Worm (Caenorhabditis elegans): ENCODE results near the gene srb-5.
A peak's percentile ranks its signal among the peaks of the same experiment; 100 is the strongest.

srb-5 gene

DNA sequence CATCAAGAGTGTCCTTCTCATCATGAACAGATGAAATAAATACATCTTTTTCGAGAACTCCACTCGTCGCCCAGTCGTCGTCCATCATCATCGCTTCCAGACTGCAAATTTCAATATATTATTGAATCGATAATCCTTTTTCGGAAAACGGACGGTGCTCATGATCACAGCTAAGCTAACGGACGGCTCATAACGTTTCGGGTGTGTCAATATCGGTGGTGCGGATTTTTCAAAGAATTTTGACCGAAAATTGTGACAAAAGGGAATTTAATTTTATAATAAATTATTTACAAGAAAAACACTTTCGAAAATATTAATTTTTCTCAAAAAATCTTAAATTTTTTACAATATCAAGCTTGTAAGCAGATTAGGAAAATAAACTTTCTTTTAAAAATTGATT, 24.3 kb upstream of the srb-5 start, which contains the start of gene crh-2:
Gene crh-2, minus strand, starts transcription at position 101 of the 400 bp plus-strand sequence.
- TF ChIP-seq egl-44 (GFP tag; IDR thresholded peaks at IDR 0.05) (no peak), ceh-58 (GFP tag; IDR thresholded peaks at IDR 0.05) (no peak), F52B5.7 (tag; optimal IDR thresholded peaks at IDR 0.05) (no peak), chd-7 (tag; optimal IDR thresholded peaks at IDR 0.05) (no peak), rcor-1 (GFP tag; IDR thresholded peaks at IDR 0.05) (no peak)

DNA sequence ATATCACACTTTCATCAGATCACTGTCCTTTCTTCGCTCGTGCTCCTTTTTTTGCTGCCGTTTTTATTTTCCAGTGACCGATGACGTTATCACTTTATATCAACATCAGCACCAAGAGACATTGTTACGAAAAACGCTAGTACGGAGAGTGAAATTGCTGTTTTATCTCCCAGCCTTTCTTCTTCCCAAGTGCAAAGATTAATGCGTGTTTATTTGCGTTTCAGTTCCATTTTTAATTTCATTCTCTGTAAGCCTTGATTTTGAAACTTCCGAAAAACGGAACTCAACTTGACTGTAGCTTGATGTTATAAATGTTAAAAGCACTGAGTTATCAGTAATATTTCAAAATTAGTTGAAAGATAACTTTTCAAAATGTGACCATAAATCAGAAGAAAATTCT, 23.7 kb upstream of the srb-5 start:
- TF ChIP-seq attf-6 (GFP tag; IDR thresholded peaks at IDR 0.05) (no peak), nhr-80 (tag; optimal IDR thresholded peaks at IDR 0.05) (peak; percentile 40), snpc-4 (GFP tag; optimal IDR thresholded peaks at IDR 0.05) (no peak), snpc-4 (tag; optimal IDR thresholded peaks at IDR 0.05) (no peak), B0035.1 (tag; optimal IDR thresholded peaks at IDR 0.05) (no peak), madf-8 (GFP tag; conservative IDR thresholded peaks at IDR 0.05) (no peak), atf-7 (tag; optimal IDR thresholded peaks at IDR 0.05) (no peak)

DNA sequence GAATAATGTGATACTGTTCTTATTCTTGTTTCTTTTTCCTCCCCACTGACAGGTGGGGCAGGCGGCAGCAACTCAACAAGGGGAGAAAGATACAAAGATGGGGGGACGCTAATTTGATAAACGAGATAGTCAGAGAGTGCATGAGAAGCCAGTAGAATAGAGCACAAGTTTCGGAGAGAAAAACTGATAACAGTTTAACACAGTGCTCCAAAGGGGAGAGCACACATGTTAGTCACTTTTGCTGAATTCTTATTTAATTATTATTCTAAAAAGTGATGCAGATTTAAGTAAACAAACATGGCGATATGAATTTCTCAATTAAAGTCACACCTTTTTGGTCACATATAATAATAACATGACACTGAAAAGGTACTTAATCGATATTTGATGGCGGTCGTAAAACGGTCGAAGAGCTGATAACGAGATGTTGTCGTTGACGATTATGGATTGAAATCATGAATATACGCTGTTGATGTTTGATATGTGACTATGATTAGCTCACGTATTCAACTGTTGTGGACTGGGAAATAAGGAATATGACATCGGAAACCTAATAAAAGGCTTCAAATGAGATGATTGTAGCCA, 22.9 kb upstream of the srb-5 start:
- TF ChIP-seq mcd-1 (GFP tag; IDR thresholded peaks at IDR 0.05) (0 out of 2 replicates have a peak, but pooled peaks have one; percentile 5), hmg-20 (GFP tag; IDR thresholded peaks at IDR 0.05) (no peak), nhr-120 (GFP tag; IDR thresholded peaks at IDR 0.05) (no peak), dox-1 (GFP tag; IDR thresholded peaks at IDR 0.05) (no peak), F39B2.1 (GFP tag; IDR thresholded peaks at IDR 0.05) (no peak), him-1 (tag; optimal IDR thresholded peaks at IDR 0.05) (no peak), lir-1 (GFP tag; conservative IDR thresholded peaks at IDR 0.05) (no peak), mel-28 (tag; optimal IDR thresholded peaks at IDR 0.05; ENCODE audit: borderline replicate concordance) (no peak), efl-1 (GFP tag; optimal IDR thresholded peaks at IDR 0.05) (no peak), ceh-79 (tag; optimal IDR thresholded peaks at IDR 0.05) (no peak), F57C9.4 (tag; optimal IDR thresholded peaks at IDR 0.05) (no peak), gei-17 (GFP tag; optimal IDR thresholded peaks at IDR 0.05) (no peak), zim-3 (tag; optimal IDR thresholded peaks at IDR 0.05) (no peak), F49E8.2 (tag; optimal IDR thresholded peaks at IDR 0.05; ENCODE audit: insufficient read depth) (no peak), snpc-4 (GFP tag; optimal IDR thresholded peaks at IDR 0.05) (no peak), snpc-4 (tag; optimal IDR thresholded peaks at IDR 0.05) (no peak), ceh-100 (GFP tag; IDR thresholded peaks at IDR 0.05) (no peak), nfya-2 (GFP tag; IDR thresholded peaks at IDR 0.05) (no peak), ccch-3 (GFP tag; optimal IDR thresholded peaks at IDR 0.05) (no peak), ztf-22 (GFP tag; optimal IDR thresholded peaks at IDR 0.05) (peak; percentile 44), sdz-38 (tag; optimal IDR thresholded peaks at IDR 0.05) (no peak), B0336.3 (GFP tag; IDR thresholded peaks at IDR 0.05) (peak; percentile 30; the same call in 1 of the 2 replicates), T07F8.4 (tag; optimal IDR thresholded peaks at IDR 0.05) (no peak), nhr-80 (tag; optimal IDR thresholded peaks at IDR 0.05) (peak; percentile 90), nhr-179 (tag; optimal IDR thresholded peaks at IDR 0.05) (no peak), dpl-1 (GFP tag; optimal IDR thresholded peaks at IDR 0.05) (no peak), unc-62 (GFP tag; optimal IDR thresholded peaks at IDR 0.05) (peak; percentile 30), ztf-25 (GFP tag; IDR thresholded peaks at IDR 0.05) (no peak), snpc-1.3 (tag; optimal IDR thresholded peaks at IDR 0.05; ENCODE audit: insufficient read depth) (no peak), snpc-3.4 (tag; optimal IDR thresholded peaks at IDR 0.05) (no peak), attf-3 (GFP tag; conservative IDR thresholded peaks at IDR 0.05) (no peak), pbrm-1 (GFP tag; IDR thresholded peaks at IDR 0.05) (no peak), K12H6.12 (tag; optimal IDR thresholded peaks at IDR 0.05) (no peak)
